Fruit fly (Drosophila melanogaster): ENCODE results near the gene CG5953.
A peak's percentile ranks its signal among the peaks of the same experiment; 100 is the strongest.

CG5953 gene

dm6 chr2L:16545772-16546171 is 13.1 kb upstream of the CG5953 start (continued):
- TF ChIP-seq sqz (GFP tag; optimal IDR thresholded peaks at IDR 0.05) (peak; percentile 35), Hmx (GFP tag; optimal IDR thresholded peaks at IDR 0.05) (peak; percentile 7), tup (GFP tag; optimal IDR thresholded peaks at IDR 0.05) (no peak), CG33557 (GFP tag; optimal IDR thresholded peaks at IDR 0.05) (no peak), btn (GFP tag; optimal IDR thresholded peaks at IDR 0.05) (peak; percentile 11), vfl (GFP tag; optimal IDR thresholded peaks at IDR 0.05) (peak; percentile 12), CG30403 (GFP tag; optimal IDR thresholded peaks at IDR 0.05) (peak; percentile 51), pzg (GFP tag; optimal IDR thresholded peaks at IDR 0.05) (no peak), CG3407 (GFP tag; optimal IDR thresholded peaks at IDR 0.05) (peak; percentile 30), rib (GFP tag; IDR thresholded peaks at IDR 0.05) (0 out of 2 replicates have a peak, but pooled peaks have one; percentile 45), pros (GFP tag; optimal IDR thresholded peaks at IDR 0.05) (no peak), CG12659 (GFP tag; optimal IDR thresholded peaks at IDR 0.05) (peak; percentile 64), zf30C (GFP tag; optimal IDR thresholded peaks at IDR 0.05) (no peak), Dad (GFP tag; optimal IDR thresholded peaks at IDR 0.05) (peak; percentile 47), CG6254 (GFP tag; optimal IDR thresholded peaks at IDR 0.05) (no peak), slbo (GFP tag; IDR thresholded peaks at IDR 0.05) (peak; percentile 43; the same call in 1 of the 2 replicates), crc (GFP tag; optimal IDR thresholded peaks at IDR 0.05) (peak; percentile 22), slp2 (GFP tag; optimal IDR thresholded peaks at IDR 0.05) (peak; percentile 41), CG31365 (tag; optimal IDR thresholded peaks at IDR 0.05) (peak; percentile 42), inv (GFP tag; IDR thresholded peaks at IDR 0.05; ENCODE audit: partially characterized antibody) (no peak), crp (GFP tag; optimal IDR thresholded peaks at IDR 0.05) (no peak), Trl (optimal IDR thresholded peaks at IDR 0.05) (peak; percentile 67 to 68), Trl (GFP tag; optimal IDR thresholded peaks at IDR 0.05) (peak; percentile 11), Atf3 (GFP tag; optimal IDR thresholded peaks at IDR 0.05) (no peak), danr (GFP tag; IDR thresholded peaks at IDR 0.05) (no peak), CG11723 (GFP tag; optimal IDR thresholded peaks at IDR 0.05) (peak; percentile 36), CG10654 (GFP tag; optimal IDR thresholded peaks at IDR 0.05) (peak; percentile 13), CG9727 (GFP tag; optimal IDR thresholded peaks at IDR 0.05) (peak; percentile 67), CG15073 (GFP tag; optimal IDR thresholded peaks at IDR 0.05) (no peak), Awh (GFP tag; IDR thresholded peaks at IDR 0.05) (no peak), fd3F (GFP tag; optimal IDR thresholded peaks at IDR 0.05) (peak; percentile 31), usp (GFP tag; optimal IDR thresholded peaks at IDR 0.05) (no peak), slou (GFP tag; optimal IDR thresholded peaks at IDR 0.05) (peak; percentile 8), cg (GFP tag; optimal IDR thresholded peaks at IDR 0.05) (no peak), Stat92E (GFP tag; optimal IDR thresholded peaks at IDR 0.05) (no peak), repo (GFP tag; optimal IDR thresholded peaks at IDR 0.05) (peak; percentile 18), Dfd (GFP tag; optimal IDR thresholded peaks at IDR 0.05) (no peak), CG16813 (GFP tag; IDR thresholded peaks at IDR 0.05; ENCODE audit: partially characterized antibody) (no peak), CG18599 (GFP tag; optimal IDR thresholded peaks at IDR 0.05) (peak; percentile 93), CG5245 (GFP tag; optimal IDR thresholded peaks at IDR 0.05) (peak; percentile 12), Sin3A (optimal IDR thresholded peaks at IDR 0.05) (no peak), CG43689 (GFP tag; IDR thresholded peaks at IDR 0.05) (no peak), CG10959 (GFP tag; IDR thresholded peaks at IDR 0.05) (no peak), en (GFP tag; optimal IDR thresholded peaks at IDR 0.05) (no peak), fd102C (GFP tag; optimal IDR thresholded peaks at IDR 0.05) (no peak), BtbVII (GFP tag; optimal IDR thresholded peaks at IDR 0.05) (peak; percentile 56), CG9609 (GFP tag; optimal IDR thresholded peaks at IDR 0.05) (peak; percentile 7), CG30020 (tag; optimal IDR thresholded peaks at IDR 0.05) (no peak), insv (GFP tag; optimal IDR thresholded peaks at IDR 0.05) (no peak), CG3995 (GFP tag; optimal IDR thresholded peaks at IDR 0.05) (no peak), HmgD (GFP tag; optimal IDR thresholded peaks at IDR 0.05) (no peak), ci (GFP tag; IDR thresholded peaks at IDR 0.05) (peak; percentile 82)
